Fruit fly (Drosophila melanogaster): Measurements from ENCODE around the gene CG14947.

The CG14947 gene

dm6 chr2L:12045941-12046855 lies 29.7 kb upstream of the CG14947 start, which contains the start of gene CG6770:
Gene CG6770 (minus strand): TSS chr2L:12046118.
- peak in 1 of 2 experiments; percentile 33 for TF ChIP-seq EcR (GFP tag; optimal IDR thresholded peaks at IDR 0.05)
- TF ChIP-seq usp (GFP tag; optimal IDR thresholded peaks at IDR 0.05), result no peak
- no peak for TF ChIP-seq CG8478 (optimal IDR thresholded peaks at IDR 0.05)

dm6 chr2L:12046856-12047230 lies 29.1 kb upstream of the CG14947 start:
- TF ChIP-seq psq (optimal IDR thresholded peaks at IDR 0.05), result no peak
- no peak for TF ChIP-seq usp (GFP tag; optimal IDR thresholded peaks at IDR 0.05)
- no peak for TF ChIP-seq EcR (GFP tag; optimal IDR thresholded peaks at IDR 0.05)
- TF ChIP-seq CG8478 (optimal IDR thresholded peaks at IDR 0.05), result no peak
- TF ChIP-seq Dll (optimal IDR thresholded peaks at IDR 0.05), result no peak
- TF ChIP-seq pan (optimal IDR thresholded peaks at IDR 0.05), result no peak

- no peak for TF ChIP-seq pan (optimal IDR thresholded peaks at IDR 0.05)
Measured at dm6 chr2L:12048723-12049122, 27.2 kb upstream of the CG14947 start, which contains the start of gene Plzf. Gene Plzf (minus strand): TSS chr2L:12048918.

- TF ChIP-seq Dll (optimal IDR thresholded peaks at IDR 0.05) (no peak), pan (optimal IDR thresholded peaks at IDR 0.05) (no peak), CG8478 (optimal IDR thresholded peaks at IDR 0.05) (no peak), EcR (GFP tag; optimal IDR thresholded peaks at IDR 0.05) (no peak), usp (GFP tag; optimal IDR thresholded peaks at IDR 0.05) (no peak), psq (optimal IDR thresholded peaks at IDR 0.05) (no peak)
Measured at dm6 chr2L:12049133-12049532, 26.8 kb upstream of the CG14947 start, which contains the start of gene PLCXD. Gene PLCXD (plus strand): TSS chr2L:12049418.

dm6 chr2L:12053365-12053764 lies 22.5 kb upstream of the CG14947 start:
- TF ChIP-seq usp (GFP tag; optimal IDR thresholded peaks at IDR 0.05) (no peak), psq (optimal IDR thresholded peaks at IDR 0.05) (no peak), CG8478 (optimal IDR thresholded peaks at IDR 0.05) (no peak), Dll (optimal IDR thresholded peaks at IDR 0.05) (no peak), EcR (GFP tag; optimal IDR thresholded peaks at IDR 0.05) (no peak), pan (optimal IDR thresholded peaks at IDR 0.05) (no peak)

dm6 chr2L:12055837-12056388 lies 20.0 kb upstream of the CG14947 start, which contains the start of the genes JhI-21, RpL7-like and CG34164:
Gene JhI-21 (minus strand): TSS chr2L:12056042.
Gene RpL7-like (plus strand): TSS chr2L:12056326.
Gene CG34164 (plus strand): TSS chr2L:12056348.
- TF ChIP-seq usp (GFP tag; optimal IDR thresholded peaks at IDR 0.05) (no peak), psq (optimal IDR thresholded peaks at IDR 0.05) (no peak), CG8478 (optimal IDR thresholded peaks at IDR 0.05) (no peak), EcR (GFP tag; optimal IDR thresholded peaks at IDR 0.05) (no peak), Dll (optimal IDR thresholded peaks at IDR 0.05) (no peak), pan (optimal IDR thresholded peaks at IDR 0.05) (no peak)

dm6 chr2L:12063035-12063434 lies 12.9 kb upstream of the CG14947 start, which contains the start of gene Rab3-GAP:
Gene Rab3-GAP (minus strand): TSS chr2L:12063184.
- TF ChIP-seq psq (optimal IDR thresholded peaks at IDR 0.05) (no peak), EcR (GFP tag; optimal IDR thresholded peaks at IDR 0.05) (no peak)

dm6 chr2L:12065683-12066386 lies 10.1 kb upstream of the CG14947 start:
- TF ChIP-seq psq (optimal IDR thresholded peaks at IDR 0.05), result no peak
- TF ChIP-seq CG8478 (optimal IDR thresholded peaks at IDR 0.05), result no peak
- no peak for TF ChIP-seq EcR (GFP tag; optimal IDR thresholded peaks at IDR 0.05)
- no peak for TF ChIP-seq usp (GFP tag; optimal IDR thresholded peaks at IDR 0.05)
- TF ChIP-seq Dll (optimal IDR thresholded peaks at IDR 0.05), result no peak
- no peak for TF ChIP-seq pan (optimal IDR thresholded peaks at IDR 0.05)

dm6 chr2L:12066617-12067251 lies 9.2 kb upstream of the CG14947 start, which contains the start of gene firl:
Gene firl (minus strand): TSS chr2L:12066775.
- no peak for TF ChIP-seq EcR (GFP tag; optimal IDR thresholded peaks at IDR 0.05)
- TF ChIP-seq Dll (optimal IDR thresholded peaks at IDR 0.05), result no peak
- no peak for TF ChIP-seq psq (optimal IDR thresholded peaks at IDR 0.05)
- TF ChIP-seq CG8478 (optimal IDR thresholded peaks at IDR 0.05), result no peak
- TF ChIP-seq usp (GFP tag; optimal IDR thresholded peaks at IDR 0.05), result no peak
- TF ChIP-seq pan (optimal IDR thresholded peaks at IDR 0.05), result no peak

- no peak for TF ChIP-seq CG8478 (optimal IDR thresholded peaks at IDR 0.05)
- TF ChIP-seq Dll (optimal IDR thresholded peaks at IDR 0.05), result no peak
- TF ChIP-seq usp (GFP tag; optimal IDR thresholded peaks at IDR 0.05), result no peak
- TF ChIP-seq EcR (GFP tag; optimal IDR thresholded peaks at IDR 0.05), result no peak
- TF ChIP-seq psq (optimal IDR thresholded peaks at IDR 0.05), result no peak
- no peak for TF ChIP-seq pan (optimal IDR thresholded peaks at IDR 0.05)
Measured at dm6 chr2L:12078123-12078658, 2.3 kb downstream of the CG14947 start.

dm6 chr2L:12078695-12079094 lies 2.8 kb downstream of the CG14947 start:
- TF ChIP-seq psq (optimal IDR thresholded peaks at IDR 0.05), result no peak
- no peak for TF ChIP-seq CG8478 (optimal IDR thresholded peaks at IDR 0.05)
- no peak for TF ChIP-seq EcR (GFP tag; optimal IDR thresholded peaks at IDR 0.05)
- TF ChIP-seq usp (GFP tag; optimal IDR thresholded peaks at IDR 0.05), result no peak
- TF ChIP-seq pan (optimal IDR thresholded peaks at IDR 0.05), result no peak
- TF ChIP-seq Dll (optimal IDR thresholded peaks at IDR 0.05), result no peak
